Fruit fly (Drosophila melanogaster): ENCODE results near the gene CG10514.

DNA sequence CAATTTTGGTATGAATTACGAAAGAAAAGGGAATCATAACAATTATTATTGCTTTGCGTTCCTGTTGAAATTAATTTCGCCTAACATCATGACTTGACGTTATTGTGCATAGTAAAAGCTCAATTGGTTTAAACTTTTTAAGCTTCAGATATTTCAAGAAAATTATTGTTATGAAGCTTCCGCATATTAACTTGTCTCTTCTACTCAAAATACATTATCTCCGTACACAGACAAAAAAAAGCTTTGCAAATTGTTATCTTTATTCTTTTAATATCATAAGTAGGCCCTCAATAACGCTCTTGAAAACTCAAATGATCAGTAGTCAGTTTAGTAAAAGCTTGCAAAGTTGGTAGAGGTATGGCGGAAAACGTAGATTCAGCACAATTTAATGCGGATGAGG, 7.5 kb upstream of the CG10514 start, which contains the start of gene CG13658:
- TF ChIP-seq psq (optimal IDR thresholded peaks at IDR 0.05), result no peak
- TF ChIP-seq ttk (optimal IDR thresholded peaks at IDR 0.05), result no peak
- no peak for TF ChIP-seq Myc (optimal IDR thresholded peaks at IDR 0.05)
- no peak for TF ChIP-seq insv (optimal IDR thresholded peaks at IDR 0.05)
- TF ChIP-seq h (optimal IDR thresholded peaks at IDR 0.05), result no peak
- TF ChIP-seq Sin3A (optimal IDR thresholded peaks at IDR 0.05), result no peak
